Fruit fly (Drosophila melanogaster) whole organism, embryonic: ENCODE data around the gene RanGAP.

ENCODE experiments used
- Abd-B ChIP-seq: fragments of 200-800 bp; sonication (Bioruptor generic); optimal IDR thresholded peaks from 2 replicates; lab custom pipeline; 2018; ENCODE audit warnings: missing biosample characterization, mild to moderate bottlenecking, missing genetic modification characterization, moderate library complexity
- CG10209 ChIP-seq: fragments of 200-800 bp; sonication (Bioruptor generic); optimal IDR thresholded peaks from 3 replicates; lab custom pipeline; 2017; ENCODE audit warnings: missing biosample characterization, mild to moderate bottlenecking, missing genetic modification characterization, missing genetic modification reagents
- CG10979 ChIP-seq: fragments of 200-800 bp; sonication (Bioruptor generic); optimal IDR thresholded peaks from 2 replicates; lab custom pipeline; 2018; ENCODE audit warnings: missing biosample characterization, mild to moderate bottlenecking, missing genetic modification characterization, moderate library complexity
- CG11504 ChIP-seq: fragments of 200-800 bp; sonication (Bioruptor generic); optimal IDR thresholded peaks from 3 replicates; lab custom pipeline; 2019; ENCODE audit warnings: missing biosample characterization, mild to moderate bottlenecking, missing genetic modification characterization, moderate library complexity
- CG15269 ChIP-seq: fragments of 200-800 bp; sonication (Bioruptor generic); optimal IDR thresholded peaks from 2 replicates; lab custom pipeline; 2018; ENCODE audit warnings: missing biosample characterization, mild to moderate bottlenecking, missing genetic modification characterization, moderate library complexity
- CG17361 ChIP-seq: fragments of 200-800 bp; sonication (Bioruptor generic); IDR thresholded peaks from 3 replicates; pipeline ENCODE4 v1.3.6; 2022; ENCODE audit warnings: missing biosample characterization, missing genetic modification characterization
- CG17385 ChIP-seq: fragments of 200-800 bp; sonication (Bioruptor generic); optimal IDR thresholded peaks from 3 replicates; lab custom pipeline; 2018; ENCODE audit warnings: missing biosample characterization, mild to moderate bottlenecking, missing genetic modification characterization
- CG17568 ChIP-seq: fragments of 200-800 bp; sonication (Bioruptor generic); optimal IDR thresholded peaks from 2 replicates; lab custom pipeline; 2018; ENCODE audit warnings: missing biosample characterization, mild to moderate bottlenecking, missing genetic modification characterization, moderate library complexity
- CG18011 ChIP-seq: fragments of 200-800 bp; sonication (Bioruptor generic); optimal IDR thresholded peaks from 2 replicates; lab custom pipeline; 2017; ENCODE audit warnings: missing biosample characterization, missing genetic modification characterization, mild to moderate bottlenecking, moderate library complexity, missing genotype
- CG18262 ChIP-seq: fragments of 200-800 bp; optimal IDR thresholded peaks from 3 replicates; lab custom pipeline; 2019; ENCODE audit warnings: missing biosample characterization, mild to moderate bottlenecking, missing genetic modification characterization, moderate library complexity
- CG18599 ChIP-seq: fragments of 200-800 bp; sonication (Bioruptor generic); optimal IDR thresholded peaks from 3 replicates; lab custom pipeline; 2017; ENCODE audit warnings: missing biosample characterization, missing genetic modification characterization, mild to moderate bottlenecking, moderate library complexity, missing genetic modification reagents
- CG2678 ChIP-seq: fragments of 200-800 bp; sonication (Bioruptor generic); optimal IDR thresholded peaks from 3 replicates; lab custom pipeline; 2019; ENCODE audit warnings: missing biosample characterization, mild to moderate bottlenecking, missing genetic modification characterization, moderate library complexity
- CG2712 ChIP-seq: fragments of 200-800 bp; optimal IDR thresholded peaks from 3 replicates; lab custom pipeline; 2019; ENCODE audit warnings: missing biosample characterization, mild to moderate bottlenecking, missing genetic modification characterization, moderate library complexity
- CG30403 ChIP-seq: fragments of 200-800 bp; sonication (Bioruptor generic); optimal IDR thresholded peaks from 3 replicates; lab custom pipeline; 2016; ENCODE audit warnings: missing biosample characterization, missing genetic modification characterization
- CG31388 ChIP-seq: fragments of 200-800 bp; sonication (Bioruptor generic); optimal IDR thresholded peaks from 2 replicates; lab custom pipeline; 2016; ENCODE audit warnings: missing biosample characterization, missing genetic modification characterization
- CG31441 ChIP-seq: fragments of 200-800 bp; sonication (Bioruptor generic); IDR thresholded peaks from 2 replicates; pipeline ENCODE4 v1.3.6; 2022; ENCODE audit warnings: missing biosample characterization, missing genetic modification characterization
- CG3281 ChIP-seq: fragments of 200-800 bp; sonication (Bioruptor generic); optimal IDR thresholded peaks from 3 replicates; lab custom pipeline; 2017; ENCODE audit warnings: missing biosample characterization, mild to moderate bottlenecking, missing genetic modification characterization
- CG4854 ChIP-seq: fragments of 200-800 bp; sonication (Bioruptor generic); optimal IDR thresholded peaks from 2 replicates; lab custom pipeline; 2016; ENCODE audit warnings: missing biosample characterization, missing genetic modification characterization, inconsistent platforms
- CG7556 ChIP-seq: fragments of 200-800 bp; sonication (Bioruptor generic); optimal IDR thresholded peaks from 2 replicates; lab custom pipeline; 2017; ENCODE audit warnings: missing biosample characterization, mild to moderate bottlenecking, missing genetic modification characterization
- CG7839 ChIP-seq: fragments of 200-800 bp; sonication (Bioruptor generic); optimal IDR thresholded peaks from 3 replicates; lab custom pipeline; 2018; ENCODE audit warnings: missing biosample characterization, mild to moderate bottlenecking, missing genetic modification characterization, moderate library complexity
- CG9437 ChIP-seq: fragments of 200-800 bp; sonication (Bioruptor generic); optimal IDR thresholded peaks from 2 replicates; lab custom pipeline; 2018; ENCODE audit warnings: missing biosample characterization, mild to moderate bottlenecking, missing genetic modification characterization
- CG9727 ChIP-seq: fragments of 200-800 bp; sonication (Bioruptor generic); optimal IDR thresholded peaks from 3 replicates; lab custom pipeline; 2017; ENCODE audit warnings: missing biosample characterization, mild to moderate bottlenecking, missing genetic modification characterization
- CoRest ChIP-seq: fragments of 200-800 bp; sonication (Bioruptor generic); optimal IDR thresholded peaks from 3 replicates; lab custom pipeline; 2018; ENCODE audit warnings: missing biosample characterization, mild to moderate bottlenecking, missing genetic modification characterization, moderate library complexity
- D19B ChIP-seq: fragments of 200-800 bp; sonication (Bioruptor generic); optimal IDR thresholded peaks from 2 replicates; lab custom pipeline; 2017; ENCODE audit warnings: missing biosample characterization, mild to moderate bottlenecking, missing genetic modification characterization
- H2.0 ChIP-seq: fragments of 200-800 bp; sonication (Bioruptor generic); IDR thresholded peaks from 2 replicates; pipeline ENCODE4 v1.3.6; 2022; ENCODE audit warnings: missing biosample characterization, missing genetic modification characterization
- Hr3 ChIP-seq: fragments of 200-800 bp; sonication (Bioruptor generic); optimal IDR thresholded peaks from 3 replicates; lab custom pipeline; 2016; ENCODE audit warnings: missing biosample characterization, missing genetic modification characterization
- Oli ChIP-seq: fragments of 200-800 bp; sonication (Bioruptor generic); optimal IDR thresholded peaks from 2 replicates; lab custom pipeline; 2018; ENCODE audit warnings: missing biosample characterization, mild to moderate bottlenecking, missing genetic modification characterization, moderate library complexity
- Sox100B ChIP-seq: fragments of 200-800 bp; sonication (Bioruptor generic); optimal IDR thresholded peaks from 3 replicates; lab custom pipeline; 2018; ENCODE audit warnings: missing biosample characterization, mild to moderate bottlenecking, missing genetic modification characterization
- Trl ChIP-seq, 3 experiments: fragments of >200 bp in 2 of 3; fragments of 200-800 bp in 1 of 3; sonication (Bioruptor generic) in 1 of 3; optimal IDR thresholded peaks; 2 replicates in 1 of 3; 3 replicates in 2 of 3; lab custom pipeline; 2016 to 2017; ENCODE audit warnings: missing biosample characterization in 1 of 3, missing genetic modification characterization in 1 of 3
- YL-1 ChIP-seq: fragments of 200-800 bp; sonication (Bioruptor generic); optimal IDR thresholded peaks from 3 replicates; lab custom pipeline; 2017; ENCODE audit warnings: missing biosample characterization, mild to moderate bottlenecking, missing genetic modification characterization
- az2 ChIP-seq: fragments of 200-800 bp; sonication (Bioruptor generic); optimal IDR thresholded peaks from 3 replicates; lab custom pipeline; 2016; ENCODE audit warnings: missing biosample characterization, missing genetic modification characterization
- chn ChIP-seq: fragments of 200-800 bp; sonication (Bioruptor generic); optimal IDR thresholded peaks from 2 replicates; lab custom pipeline; 2016; ENCODE audit warnings: missing biosample characterization, missing genetic modification characterization
- dmrt99B ChIP-seq: fragments of 200-800 bp; sonication (Bioruptor generic); optimal IDR thresholded peaks from 2 replicates; lab custom pipeline; 2018; ENCODE audit warnings: missing biosample characterization, mild to moderate bottlenecking, missing genetic modification characterization, moderate library complexity
- fd96Cb ChIP-seq: fragments of 200-800 bp; sonication (Bioruptor generic); optimal IDR thresholded peaks from 2 replicates; lab custom pipeline; 2018; ENCODE audit warnings: missing biosample characterization, mild to moderate bottlenecking, missing genetic modification characterization, moderate library complexity
- fu2 ChIP-seq: fragments of 200-800 bp; sonication (Bioruptor generic); optimal IDR thresholded peaks from 2 replicates; lab custom pipeline; 2016; ENCODE audit warnings: missing biosample characterization, missing genetic modification characterization
- gem ChIP-seq: fragments of 200-800 bp; sonication (Bioruptor generic); optimal IDR thresholded peaks from 2 replicates; lab custom pipeline; 2019; ENCODE audit warnings: missing biosample characterization, mild to moderate bottlenecking, missing genetic modification characterization, moderate library complexity
- grau ChIP-seq: fragments of 200-800 bp; optimal IDR thresholded peaks from 3 replicates; lab custom pipeline; 2019; ENCODE audit warnings: missing biosample characterization, mild to moderate bottlenecking, missing genetic modification characterization, moderate library complexity
- jing ChIP-seq: fragments of 200-800 bp; sonication (Bioruptor generic); optimal IDR thresholded peaks from 2 replicates; lab custom pipeline; 2018; ENCODE audit warnings: missing biosample characterization, mild to moderate bottlenecking, missing genetic modification characterization
- nmo ChIP-seq: fragments of 200-800 bp; sonication (Bioruptor generic); optimal IDR thresholded peaks from 2 replicates; lab custom pipeline; 2018; ENCODE audit warnings: missing biosample characterization, mild to moderate bottlenecking, missing genetic modification characterization, moderate library complexity
- oc ChIP-seq: fragments of 200-800 bp; sonication (Bioruptor generic); optimal IDR thresholded peaks from 2 replicates; lab custom pipeline; 2018; ENCODE audit warnings: missing biosample characterization, mild to moderate bottlenecking, missing genetic modification characterization, moderate library complexity
- odd ChIP-seq: fragments of 200-800 bp; sonication (Bioruptor generic); optimal IDR thresholded peaks from 2 replicates; lab custom pipeline; 2017; ENCODE audit warnings: missing biosample characterization, mild to moderate bottlenecking, missing genetic modification characterization
- phol ChIP-seq: fragments of 200-800 bp; sonication (Bioruptor generic); optimal IDR thresholded peaks from 3 replicates; lab custom pipeline; 2018; ENCODE audit warnings: missing biosample characterization, mild to moderate bottlenecking, missing genetic modification characterization, moderate library complexity
- row ChIP-seq: fragments of 200-800 bp; sonication (Bioruptor generic); IDR thresholded peaks from 3 replicates; pipeline ENCODE4 v1.3.6; 2022; ENCODE audit warnings: missing biosample characterization, missing genetic modification characterization
- sc ChIP-seq, 3 experiments: fragments of >200 bp in 2 of 3; fragments of 200-800 bp in 1 of 3; sonication (Bioruptor generic) in 1 of 3; optimal IDR thresholded peaks; 2 replicates in 2 of 3; 3 replicates in 1 of 3; lab custom pipeline; 2017; ENCODE audit warnings: mild to moderate bottlenecking in 1 of 3, missing biosample characterization in 1 of 3, missing genetic modification characterization in 1 of 3, missing genetic modification reagents in 1 of 3
- tio ChIP-seq: fragments of 200-800 bp; sonication (Bioruptor generic); optimal IDR thresholded peaks from 2 replicates; lab custom pipeline; 2017; ENCODE audit warnings: missing biosample characterization, missing genetic modification characterization, inconsistent platforms
- ttk ChIP-seq: fragments of 200-800 bp; sonication (Bioruptor generic); IDR thresholded peaks from 2 replicates; pipeline ENCODE4 v2.1.2; 2022; ENCODE audit warnings: missing biosample characterization, missing genetic modification characterization

RanGAP gene

DNA sequence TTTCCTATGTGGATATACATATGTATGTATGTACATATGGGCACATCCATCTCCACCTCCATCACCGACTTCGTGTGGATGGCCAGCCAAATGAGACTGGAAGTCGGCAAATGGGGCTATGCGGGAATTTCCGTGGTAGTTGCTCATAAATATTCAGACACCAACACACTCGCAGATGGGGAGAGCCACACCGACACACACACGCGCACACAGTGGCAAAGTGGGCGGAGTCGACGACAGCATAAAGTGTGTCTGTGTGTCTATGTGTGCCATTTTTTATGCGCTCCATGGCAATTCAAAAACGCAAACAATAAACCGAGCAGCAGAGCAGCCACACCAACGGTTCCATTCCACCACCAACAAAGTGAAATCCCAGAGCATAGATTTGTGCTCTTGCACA, 21.1 kb downstream of the RanGAP start (continued):
- TF ChIP-seq Trl (optimal IDR thresholded peaks at IDR 0.05; lab: Kevin White, UChicago) (peak in 1 of 2 experiments; percentile 7), Trl (GFP tag; optimal IDR thresholded peaks at IDR 0.05; lab: Kevin White, UChicago) (no peak)

DNA sequence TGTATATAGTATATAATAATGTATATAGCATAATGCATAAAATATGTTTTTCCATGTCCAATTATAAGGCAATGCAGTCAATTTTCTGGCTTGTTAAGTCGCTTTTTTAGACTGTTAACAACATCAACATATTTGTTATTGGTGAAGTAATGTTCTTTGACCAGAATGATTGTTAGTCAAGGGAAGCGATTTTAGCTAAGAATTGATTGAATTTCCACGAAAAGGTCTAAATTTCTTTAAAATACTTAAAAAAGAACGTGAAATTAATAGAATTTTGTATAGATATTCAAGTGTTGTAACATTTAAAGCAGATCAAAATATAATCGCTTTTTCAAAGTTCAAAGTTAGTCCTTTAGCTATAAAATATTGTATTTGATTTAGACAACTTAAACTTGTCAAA, 21.6 kb downstream of the RanGAP start:
- TF ChIP-seq grau = peak; percentile 8
- TF ChIP-seq CG10979 (tag; lab: Kevin White, UChicago) = peak; percentile 33
- no peak for TF ChIP-seq jing (GFP tag; lab: Kevin White, UChicago)
- TF ChIP-seq CG17385 = peak; percentile 1
- peak; percentile 12 for TF ChIP-seq CG30403
- peak; percentile 59 for TF ChIP-seq CG7556 (GFP tag; lab: Kevin White, UChicago)
- TF ChIP-seq Oli (tag; lab: Kevin White, UChicago) = peak; percentile 41
- TF ChIP-seq tio (GFP tag; lab: Kevin White, UChicago) = peak; percentile 4
- no peak for TF ChIP-seq H2.0 (GFP tag; lab: Robert Waterston, UW)
- no peak for TF ChIP-seq CG18011
- TF ChIP-seq phol (tag; lab: Kevin White, UChicago) = peak; percentile 35
- TF ChIP-seq CG9727 = peak; percentile 31
- TF ChIP-seq CG2678 (tag; lab: Kevin White, UChicago) = peak; percentile 44
- TF ChIP-seq CG10209 (GFP tag; lab: Kevin White, UChicago) = peak; percentile 5
- peak; percentile 34; the same call in 1 of the 2 replicates for TF ChIP-seq CG31441 (GFP tag; lab: Robert Waterston, UW)
- TF ChIP-seq odd = peak; percentile 16
- peak; percentile 2 for TF ChIP-seq CG2712 (tag; lab: Kevin White, UChicago)
- no peak for TF ChIP-seq CG15269
- TF ChIP-seq Sox100B (GFP tag; lab: Kevin White, UChicago) = peak; percentile 58
- peak; percentile 73 for TF ChIP-seq CG17361 (GFP tag; lab: Robert Waterston, UW)
- TF ChIP-seq CG11504 (tag; lab: Kevin White, UChicago) = peak; percentile 30
- TF ChIP-seq fu2 (GFP tag; lab: Kevin White, UChicago) = no peak
- peak; percentile 7 for TF ChIP-seq dmrt99B
- no peak for TF ChIP-seq CG31388 (GFP tag; lab: Kevin White, UChicago)
- peak; percentile 36 for TF ChIP-seq CoRest
- TF ChIP-seq YL-1 (GFP tag; lab: Kevin White, UChicago) = no peak
- peak; percentile 63 for TF ChIP-seq CG9437 (GFP tag; lab: Kevin White, UChicago)
- no peak for TF ChIP-seq D19B (GFP tag; lab: Kevin White, UChicago)
- TF ChIP-seq oc (tag; lab: Kevin White, UChicago) = no peak
- TF ChIP-seq CG7839 = peak; percentile 23
- TF ChIP-seq CG18262 (tag; lab: Kevin White, UChicago) = peak; percentile 57
- TF ChIP-seq CG17568 (GFP tag; lab: Kevin White, UChicago) = no peak
- TF ChIP-seq CG18599 (GFP tag; lab: Kevin White, UChicago) = peak; percentile 19
- TF ChIP-seq sc (optimal IDR thresholded peaks at IDR 0.05; lab: Kevin White, UChicago) = no peak
- peak; percentile 2 for TF ChIP-seq sc (GFP tag; optimal IDR thresholded peaks at IDR 0.05; lab: Kevin White, UChicago)
- peak; percentile 56 for TF ChIP-seq gem (tag; lab: Kevin White, UChicago)
- no peak for TF ChIP-seq Trl (optimal IDR thresholded peaks at IDR 0.05; lab: Kevin White, UChicago)
- TF ChIP-seq Trl (GFP tag; optimal IDR thresholded peaks at IDR 0.05; lab: Kevin White, UChicago) = no peak
- TF ChIP-seq CG3281 (GFP tag; lab: Kevin White, UChicago) = peak; percentile 37
- TF ChIP-seq fd96Cb (tag; lab: Kevin White, UChicago) = peak; percentile 12
- peak; percentile 6 for TF ChIP-seq Hr3 (GFP tag; lab: Kevin White, UChicago)
- TF ChIP-seq chn (GFP tag; lab: Kevin White, UChicago) = no peak
- TF ChIP-seq ttk (GFP tag; lab: Robert Waterston, UW) = no peak
- TF ChIP-seq nmo (GFP tag; lab: Kevin White, UChicago) = peak; percentile 32
- 0 out of 3 replicates have a peak, but pooled peaks have one; percentile 20 for TF ChIP-seq row (GFP tag; lab: Robert Waterston, UW)
- peak; percentile 0 for TF ChIP-seq az2 (GFP tag; lab: Kevin White, UChicago)
- peak; percentile 9 for TF ChIP-seq Abd-B
- TF ChIP-seq CG4854 (GFP tag; lab: Kevin White, UChicago) = no peak
